Fruit fly (Drosophila melanogaster) whole organism, embryonic: ENCODE data around the gene Ugt316A1.

Experiments used
- CG17568 ChIP-seq: fragments of 200-800 bp; sonication (Bioruptor generic); optimal IDR thresholded peaks from 2 replicates; lab custom pipeline; 2018; ENCODE audit warnings: missing biosample characterization, mild to moderate bottlenecking, missing genetic modification characterization, moderate library complexity
- Dfd ChIP-seq, 2 experiments: fragments of >200 bp; optimal IDR thresholded peaks; 2 replicates each; lab custom pipeline; 2017; ENCODE audit warnings: missing biosample characterization in 2 of 2, missing genetic modification characterization in 2 of 2
- Rfx ChIP-seq: fragments of 200-800 bp; sonication (Bioruptor generic); IDR thresholded peaks from 2 replicates; pipeline ENCODE4 v1.3.6; 2022; ENCODE audit warnings: missing biosample characterization, missing genetic modification characterization
- sna ChIP-seq: fragments of 200-800 bp; sonication (Bioruptor generic); IDR thresholded peaks from 2 replicates; pipeline ENCODE4 v1.3.6; 2022; ENCODE audit warnings: missing biosample characterization, missing genetic modification characterization; ENCODE audit not compliant: partially characterized antibody

- TF ChIP-seq CG17568 (no peak), sna (GFP tag; lab: Robert Waterston, UW) (no peak), Dfd (GFP tag; optimal IDR thresholded peaks at IDR 0.05; lab: Kevin White, UChicago) (no peak), Rfx (peak; percentile 46; the same call in 1 of the 2 replicates)
Observed at dm6 chr3L:19018440-19018839, 44.2 kb downstream of the Ugt316A1 start.
